Fruit fly (Drosophila melanogaster) whole organism: ENCODE results near the gene CG42564.

Experiments
- CG8478 ChIP-seq: fragments of >200 bp; optimal IDR thresholded peaks from 2 replicates; lab custom pipeline; 2018; ENCODE audit warnings: inconsistent platforms
- Dll ChIP-seq: fragments of >200 bp; optimal IDR thresholded peaks from 2 replicates; lab custom pipeline; 2017
- EcR ChIP-seq, 2 experiments: fragments of >200 bp; optimal IDR thresholded peaks; 2 replicates each; lab custom pipeline; 2017; ENCODE audit warnings: missing biosample characterization in 2 of 2, missing genetic modification characterization in 2 of 2, missing genetic modification reagents in 2 of 2
- pan ChIP-seq: fragments of >200 bp; optimal IDR thresholded peaks from 2 replicates; lab custom pipeline; 2017
- psq ChIP-seq: fragments of >200 bp; optimal IDR thresholded peaks from 2 replicates; lab custom pipeline; 2017
- usp ChIP-seq: fragments of >200 bp; optimal IDR thresholded peaks from 2 replicates; lab custom pipeline; 2017; ENCODE audit warnings: missing biosample characterization, missing genetic modification characterization, mixed read lengths

CG42564 gene

dm6 chr3R:6399289-6399688 lies 25.0 kb downstream of the CG42564 start:
- TF ChIP-seq usp (no peak), pan (lab: Kevin White, UChicago) (no peak), Dll (lab: Kevin White, UChicago) (no peak), EcR (GFP tag; optimal IDR thresholded peaks at IDR 0.05; lab: Kevin White, UChicago) (no peak)

DNA sequence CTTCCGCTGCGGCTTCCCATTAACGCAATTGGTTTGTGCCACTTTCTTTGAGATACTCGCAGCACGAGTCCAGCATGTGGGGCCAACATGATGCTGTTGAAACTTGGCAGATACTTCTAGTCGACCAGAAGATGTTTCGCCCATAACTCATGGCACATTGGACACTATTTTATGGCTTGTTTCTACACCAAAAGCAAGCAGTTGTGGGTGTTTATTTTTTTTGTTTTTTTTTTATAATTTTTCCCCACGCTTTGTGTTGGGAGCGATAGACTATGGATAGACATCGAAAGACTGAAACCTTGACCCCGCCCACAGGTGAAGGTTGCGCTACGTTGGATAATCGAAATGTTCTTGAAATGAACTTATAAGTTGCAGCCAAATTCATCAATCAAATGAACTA lies 25.5 kb downstream of the CG42564 start:
- TF ChIP-seq CG8478 (no peak), pan (lab: Kevin White, UChicago) (no peak), EcR (GFP tag; optimal IDR thresholded peaks at IDR 0.05; lab: Kevin White, UChicago) (no peak), Dll (lab: Kevin White, UChicago) (no peak), psq (lab: Kevin White, UChicago) (no peak), usp (no peak)

DNA sequence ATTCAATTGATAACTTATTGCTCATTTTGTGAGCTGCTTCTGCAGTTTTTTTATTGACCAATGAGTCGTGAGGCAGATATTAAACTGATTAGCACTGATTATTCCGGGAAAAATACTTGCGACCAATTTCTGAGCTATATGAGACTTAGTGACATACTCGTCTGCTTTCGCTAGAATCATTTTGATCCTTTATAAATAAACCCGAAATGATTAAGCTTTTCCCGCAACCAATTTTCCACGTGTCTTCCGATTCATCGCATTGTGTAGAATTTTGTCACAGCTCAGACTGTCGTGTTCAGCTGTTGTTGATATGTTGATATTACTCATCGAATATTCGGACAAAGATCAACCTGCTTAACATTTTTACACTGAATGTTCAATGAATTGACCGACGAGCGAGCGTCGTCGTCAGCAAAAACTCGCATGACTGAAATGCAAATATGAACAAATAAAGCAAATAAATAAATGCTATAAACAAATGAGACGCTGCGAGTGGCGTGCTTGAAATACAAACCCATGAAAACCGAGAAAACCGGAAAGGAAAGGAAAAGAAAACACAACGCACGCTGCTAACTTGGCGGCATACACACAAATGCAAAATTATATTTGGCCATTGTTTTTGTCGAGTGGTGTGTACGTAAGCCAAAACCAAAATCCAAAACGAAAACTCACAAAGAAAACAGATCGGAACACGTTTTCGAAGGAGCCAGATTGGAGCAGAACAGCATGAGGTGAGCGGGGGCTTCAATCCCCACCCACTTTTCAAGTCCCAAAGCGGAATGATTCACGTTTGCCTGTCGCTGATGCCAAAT lies 26.6 kb downstream of the CG42564 start:
- TF ChIP-seq usp (no peak), EcR (GFP tag; optimal IDR thresholded peaks at IDR 0.05; lab: Kevin White, UChicago) (no peak), Dll (lab: Kevin White, UChicago) (no peak), CG8478 (no peak), pan (lab: Kevin White, UChicago) (no peak), psq (lab: Kevin White, UChicago) (no peak)

- TF ChIP-seq EcR (GFP tag; optimal IDR thresholded peaks at IDR 0.05; lab: Kevin White, UChicago) (no peak), pan (lab: Kevin White, UChicago) (no peak), CG8478 (no peak), Dll (lab: Kevin White, UChicago) (no peak), psq (lab: Kevin White, UChicago) (no peak), usp (no peak)
Measured at dm6 chr3R:6401522-6401844, 27.2 kb downstream of the CG42564 start.

DNA sequence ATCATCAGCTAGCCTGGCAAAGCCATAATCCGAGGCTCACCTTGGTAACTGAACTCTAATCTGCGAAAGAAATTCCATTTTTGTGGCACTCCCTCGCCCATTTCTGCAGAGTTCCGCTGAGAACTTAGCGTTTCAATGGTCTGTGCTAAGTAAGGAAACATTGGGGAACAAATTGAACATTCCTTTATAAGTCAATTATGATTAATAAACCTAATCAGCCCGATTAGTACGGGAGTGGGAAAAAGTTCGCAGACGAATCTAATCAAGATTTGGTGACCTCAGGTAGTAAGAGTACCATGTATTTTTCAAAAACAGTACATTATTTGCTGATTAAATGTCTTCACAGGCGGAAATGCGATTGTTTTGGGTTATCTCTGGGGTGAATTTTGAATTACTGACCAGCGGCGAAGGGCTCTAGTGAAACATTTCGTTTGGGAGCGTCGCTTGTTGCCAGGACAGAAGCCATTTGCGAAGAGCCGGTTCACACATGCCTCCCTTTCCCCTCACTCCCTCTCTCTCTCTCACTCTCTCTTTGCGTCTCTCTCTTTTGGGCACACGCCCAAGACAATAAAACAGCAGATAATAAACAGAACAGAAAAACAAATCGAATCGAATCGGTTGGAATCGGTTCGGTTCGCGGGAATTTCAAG lies 28.4 kb downstream of the CG42564 start:
- TF ChIP-seq Dll (lab: Kevin White, UChicago) (no peak), usp (no peak)

DNA sequence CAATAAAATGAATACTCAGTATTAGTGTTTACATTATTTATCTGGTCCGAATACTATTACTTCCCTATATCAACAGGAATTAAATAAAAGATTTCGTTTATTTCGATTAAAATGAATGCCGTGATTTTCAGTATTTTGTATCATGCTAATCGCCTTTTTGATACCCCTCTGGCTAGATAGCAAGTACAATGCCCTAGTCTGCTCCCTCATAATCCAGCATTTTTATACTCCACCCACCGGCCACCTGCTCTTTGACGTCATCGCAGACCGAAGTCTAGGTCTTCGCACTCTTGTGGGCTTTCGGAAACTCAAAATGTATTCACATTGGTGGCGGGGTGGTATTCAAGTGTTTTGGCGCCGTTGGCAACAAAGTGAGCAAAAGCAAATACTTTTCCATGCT lies 29.4 kb downstream of the CG42564 start:
- no peak for TF ChIP-seq CG8478
- no peak for TF ChIP-seq EcR (GFP tag; optimal IDR thresholded peaks at IDR 0.05; lab: Kevin White, UChicago)
- TF ChIP-seq psq (lab: Kevin White, UChicago), result no peak

DNA sequence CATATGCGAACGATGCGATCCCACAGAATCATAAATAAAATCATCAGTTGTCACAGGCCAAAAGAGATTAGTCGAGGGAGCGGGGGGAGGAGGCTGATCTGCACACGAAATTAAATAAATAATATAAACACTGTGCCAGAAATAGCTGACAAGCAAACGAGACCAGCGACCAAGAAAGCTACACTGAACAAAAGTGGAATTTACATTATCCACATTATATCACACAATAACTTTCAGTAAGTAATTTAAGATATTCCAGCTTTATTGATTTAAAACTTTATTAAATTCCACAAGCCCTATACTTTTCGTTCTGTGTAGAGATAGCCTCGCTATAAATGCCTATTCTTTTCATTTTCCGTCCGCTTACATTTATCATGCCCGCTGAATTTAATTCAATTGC lies 29.9 kb downstream of the CG42564 start:
- TF ChIP-seq EcR (GFP tag; optimal IDR thresholded peaks at IDR 0.05; lab: Kevin White, UChicago), result no peak
- TF ChIP-seq Dll (lab: Kevin White, UChicago), result no peak
- no peak for TF ChIP-seq CG8478

DNA sequence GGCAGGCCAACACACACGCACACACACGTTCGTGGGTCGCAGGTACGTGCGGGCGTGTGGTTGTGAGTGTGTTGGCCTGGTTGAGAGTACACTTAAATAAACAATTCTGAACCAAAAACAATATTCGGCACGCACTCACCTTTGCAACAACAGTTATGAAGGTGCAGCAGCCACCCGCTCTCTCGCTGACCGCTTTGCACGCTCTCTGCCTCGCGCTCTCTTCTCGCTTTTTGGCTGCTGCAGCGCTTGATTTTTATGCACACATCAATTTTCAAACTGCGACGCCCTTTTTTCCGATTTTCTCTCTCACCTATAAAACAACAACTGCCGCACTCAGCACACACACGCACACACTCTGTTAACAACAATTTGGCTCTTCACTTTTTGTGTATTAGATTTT lies 31.0 kb downstream of the CG42564 start:
- TF ChIP-seq EcR (GFP tag; optimal IDR thresholded peaks at IDR 0.05; lab: Kevin White, UChicago), result no peak
- TF ChIP-seq psq (lab: Kevin White, UChicago), result no peak
- TF ChIP-seq usp, result no peak
- TF ChIP-seq CG8478, result no peak
- TF ChIP-seq Dll (lab: Kevin White, UChicago), result no peak

DNA sequence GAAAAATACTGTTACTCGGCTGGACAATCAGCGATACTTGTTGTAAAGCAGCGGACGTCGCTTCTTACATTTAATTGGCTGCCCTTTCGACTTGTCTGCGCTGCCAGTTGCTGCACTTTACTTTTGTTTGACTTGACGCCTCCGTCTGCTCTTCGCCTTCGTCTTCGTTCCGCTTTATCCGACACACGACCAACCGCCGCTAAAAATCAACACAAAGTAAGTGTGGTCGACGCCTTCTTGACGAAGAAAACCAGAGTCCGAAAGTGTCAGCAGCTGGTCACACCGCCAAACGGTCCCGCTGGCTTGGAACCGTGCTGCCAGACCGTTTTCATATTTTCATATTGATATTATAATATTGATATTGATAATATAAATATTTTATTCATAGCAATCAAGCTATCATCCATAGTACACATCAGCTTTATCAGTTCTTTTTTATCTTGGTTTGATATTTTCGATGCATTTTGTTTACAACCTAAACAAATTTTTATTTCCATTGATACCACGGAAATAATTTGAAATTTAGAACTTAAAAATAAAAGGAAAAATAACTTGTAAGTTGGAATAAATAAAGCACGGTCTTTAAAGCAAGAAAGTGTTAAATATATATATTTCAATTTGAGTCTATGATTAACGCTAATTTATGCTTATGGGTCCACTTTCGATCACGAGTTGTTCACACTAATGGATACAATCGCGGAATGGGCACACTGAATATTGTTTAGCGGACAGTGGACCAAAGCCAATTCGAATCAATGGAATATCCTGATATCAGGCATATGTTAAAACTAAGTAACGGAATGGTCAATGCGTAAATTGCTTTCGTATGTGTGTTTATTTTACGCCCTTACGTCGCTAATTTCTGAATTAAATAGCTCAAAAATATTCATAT lies 31.6 kb downstream of the CG42564 start, which contains the start of gene Dmtn:
Gene Dmtn, minus strand, starts transcription at position 222 of the 892 bp plus-strand sequence.
- TF ChIP-seq EcR (GFP tag; optimal IDR thresholded peaks at IDR 0.05; lab: Kevin White, UChicago), result no peak

DNA sequence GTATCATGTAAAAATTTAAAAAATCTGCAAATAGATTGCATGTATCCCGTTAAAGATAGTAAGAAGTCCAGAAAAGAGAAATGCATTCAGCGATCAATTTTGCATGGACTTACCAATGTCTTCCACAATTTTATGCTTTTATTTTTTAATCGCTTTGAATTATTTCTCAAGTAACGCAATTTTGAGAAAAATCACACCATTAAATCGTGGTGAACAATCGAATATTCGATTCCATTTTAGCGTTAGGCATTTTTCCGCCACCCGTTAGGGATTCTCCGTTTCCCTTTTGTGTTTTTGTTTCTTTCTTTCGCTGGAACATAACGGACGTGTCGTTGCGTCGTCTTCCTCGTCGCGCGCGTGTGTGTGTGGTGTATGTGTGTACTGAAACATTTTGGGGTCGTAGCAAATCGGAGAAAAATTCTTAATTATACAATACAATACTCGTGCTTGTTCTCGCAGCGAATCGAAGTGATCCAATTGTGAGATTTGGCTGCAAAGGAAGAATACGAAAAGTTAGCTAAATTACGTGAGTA lies 32.4 kb downstream of the CG42564 start, which contains the start of gene gpp:
Gene gpp, plus strand, starts transcription at position 290 of the 533 bp plus-strand sequence.
- TF ChIP-seq psq (lab: Kevin White, UChicago) (peak; percentile 21), Dll (lab: Kevin White, UChicago) (no peak), pan (lab: Kevin White, UChicago) (no peak), EcR (GFP tag; optimal IDR thresholded peaks at IDR 0.05; lab: Kevin White, UChicago) (no peak), CG8478 (no peak), usp (no peak)

dm6 chr3R:6407544-6407943 lies 33.3 kb downstream of the CG42564 start:
- no peak for TF ChIP-seq EcR (GFP tag; optimal IDR thresholded peaks at IDR 0.05; lab: Kevin White, UChicago)
- no peak for TF ChIP-seq pan (lab: Kevin White, UChicago)
- no peak for TF ChIP-seq psq (lab: Kevin White, UChicago)
- TF ChIP-seq CG8478, result no peak
- no peak for TF ChIP-seq usp
- TF ChIP-seq Dll (lab: Kevin White, UChicago), result no peak

DNA sequence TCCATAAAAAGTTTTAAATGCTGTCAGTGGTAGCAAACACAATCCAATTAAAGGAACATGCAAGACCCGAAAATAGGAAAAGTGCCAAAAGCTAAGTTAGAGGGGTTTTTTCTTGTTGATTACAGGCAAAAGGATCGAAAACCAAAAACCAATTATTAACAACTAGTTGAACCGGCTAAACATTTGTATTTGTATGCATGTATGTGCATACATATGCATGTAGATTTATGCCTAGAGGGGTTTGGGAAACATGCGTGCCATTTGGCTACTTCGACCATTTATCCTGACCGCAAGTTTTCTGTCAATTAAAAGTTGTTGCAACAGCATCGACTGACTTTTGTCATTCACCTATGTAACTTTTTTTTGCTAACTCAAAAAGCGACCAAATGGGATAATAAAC lies 34.2 kb downstream of the CG42564 start:
- TF ChIP-seq EcR (GFP tag; optimal IDR thresholded peaks at IDR 0.05; lab: Kevin White, UChicago) (no peak), pan (lab: Kevin White, UChicago) (no peak), CG8478 (no peak), Dll (lab: Kevin White, UChicago) (no peak), usp (no peak), psq (lab: Kevin White, UChicago) (no peak)
